Worm (Caenorhabditis elegans): Measurements from ENCODE around the gene mec-3.

DNA sequence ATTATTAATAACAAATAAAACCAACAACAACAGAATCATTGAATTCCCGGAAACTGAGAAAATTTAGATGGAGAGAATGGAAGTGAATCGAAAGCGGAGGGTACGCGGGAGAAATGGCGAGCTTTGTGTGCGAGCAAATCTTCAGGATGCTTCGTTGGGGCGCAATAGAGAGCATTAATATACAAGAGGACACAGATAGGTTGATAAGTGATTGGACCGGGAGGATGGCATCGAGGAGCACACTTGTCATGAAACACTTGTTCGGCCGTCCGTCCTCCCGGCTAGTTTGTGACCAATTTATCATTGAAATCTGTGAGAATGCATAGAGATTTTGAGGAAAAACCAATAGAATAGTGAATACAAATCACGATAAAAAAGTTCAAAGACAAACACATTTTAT lies 39.4 kb downstream of the mec-3 start:
- TF ChIP-seq him-1 (tag; optimal IDR thresholded peaks at IDR 0.05) (no peak), dao-5 (tag; optimal IDR thresholded peaks at IDR 0.05) (no peak)

Measured in whole organism, L4/young adult.